Worm (Caenorhabditis elegans): ENCODE results near the gene F42G2.7.

Gene F42G2.7

ce11 chrII:2395864-2396263 lies 22.1 kb upstream of the F42G2.7 start, which contains the start of gene F16G10.13:
F16G10.13 (minus strand) TSS chrII:2395964.
- TF ChIP-seq rnt-1 (tag; optimal IDR thresholded peaks at IDR 0.05) (no peak), ahr-1 (tag; optimal IDR thresholded peaks at IDR 0.05) (no peak), ceh-34 (tag; optimal IDR thresholded peaks at IDR 0.05) (no peak), pqm-1 (tag; optimal IDR thresholded peaks at IDR 0.05) (no peak), ceh-9 (tag; optimal IDR thresholded peaks at IDR 0.05) (no peak), ceh-6 (GFP tag; optimal IDR thresholded peaks at IDR 0.05) (no peak), nhr-11 (tag; optimal IDR thresholded peaks at IDR 0.05) (no peak)

- TF ChIP-seq K09A11.1 (tag; optimal IDR thresholded peaks at IDR 0.05; ENCODE audit: insufficient read depth): no peak
- TF ChIP-seq unc-86 (tag; optimal IDR thresholded peaks at IDR 0.05): no peak
- TF ChIP-seq unc-3 (GFP tag; conservative IDR thresholded peaks at IDR 0.05): no peak
- TF ChIP-seq unc-3 (tag; optimal IDR thresholded peaks at IDR 0.05): no peak
- TF ChIP-seq hlh-30 (tag; optimal IDR thresholded peaks at IDR 0.05; ENCODE audit: insufficient read depth): no peak
- no peak for TF ChIP-seq nhr-11 (tag; optimal IDR thresholded peaks at IDR 0.05)
- no peak for TF ChIP-seq ahr-1 (tag; optimal IDR thresholded peaks at IDR 0.05)
Observed at ce11 chrII:2398884-2399283, 19.1 kb upstream of the F42G2.7 start, which contains the start of gene F16G10.14. F16G10.14 (minus strand) TSS chrII:2398984.

ce11 chrII:2399810-2400209 lies 18.1 kb upstream of the F42G2.7 start:
- TF ChIP-seq F13H6.1 (tag; optimal IDR thresholded peaks at IDR 0.05) (no peak), ceh-6 (GFP tag; optimal IDR thresholded peaks at IDR 0.05) (no peak), dve-1 (tag; optimal IDR thresholded peaks at IDR 0.05) (no peak), pat-9 (tag; optimal IDR thresholded peaks at IDR 0.05) (no peak), nhr-232 (tag; optimal IDR thresholded peaks at IDR 0.05) (no peak), gmeb-2 (tag; optimal IDR thresholded peaks at IDR 0.05) (no peak), npax-4 (tag; optimal IDR thresholded peaks at IDR 0.05) (no peak), hlh-8 (tag; optimal IDR thresholded peaks at IDR 0.05) (no peak), syd-9 (tag; optimal IDR thresholded peaks at IDR 0.05) (no peak), ceh-18 (tag; optimal IDR thresholded peaks at IDR 0.05) (no peak), pha-4 (tag; optimal IDR thresholded peaks at IDR 0.05) (no peak), Y22D7AL.16 (tag; optimal IDR thresholded peaks at IDR 0.05) (no peak), elt-2 (tag; optimal IDR thresholded peaks at IDR 0.05) (no peak), ceh-9 (tag; optimal IDR thresholded peaks at IDR 0.05) (no peak)

ce11 chrII:2403984-2404383 lies 14.0 kb upstream of the F42G2.7 start, which contains the start of gene F16G10.1:
F16G10.1 (plus strand) TSS chrII:2404284.
- TF ChIP-seq lin-11 (tag; optimal IDR thresholded peaks at IDR 0.05) (no peak), F13H6.1 (tag; optimal IDR thresholded peaks at IDR 0.05) (no peak), pha-4 (tag; optimal IDR thresholded peaks at IDR 0.05) (no peak), ceh-18 (tag; optimal IDR thresholded peaks at IDR 0.05) (no peak), ceh-9 (tag; optimal IDR thresholded peaks at IDR 0.05) (no peak), fkh-6 (tag; optimal IDR thresholded peaks at IDR 0.05) (no peak), T23F11.4 (GFP tag; optimal IDR thresholded peaks at IDR 0.05) (no peak), C08G9.2 (tag; optimal IDR thresholded peaks at IDR 0.05) (no peak), unc-42 (tag; optimal IDR thresholded peaks at IDR 0.05) (no peak), hlh-13 (GFP tag; optimal IDR thresholded peaks at IDR 0.05) (no peak), lim-6 (tag; optimal IDR thresholded peaks at IDR 0.05) (no peak), ceh-14 (tag; optimal IDR thresholded peaks at IDR 0.05) (no peak), ceh-34 (tag; optimal IDR thresholded peaks at IDR 0.05) (no peak), ceh-48 (tag; optimal IDR thresholded peaks at IDR 0.05) (no peak), hlh-6 (tag; optimal IDR thresholded peaks at IDR 0.05) (no peak)

ce11 chrII:2411093-2411492 lies 6.9 kb upstream of the F42G2.7 start:
- TF ChIP-seq ahr-1 (tag; optimal IDR thresholded peaks at IDR 0.05): no peak
- no peak for TF ChIP-seq ceh-45 (GFP tag; IDR thresholded peaks at IDR 0.05)
- no peak for TF ChIP-seq ceh-24 (tag; optimal IDR thresholded peaks at IDR 0.05)
- no peak for TF ChIP-seq syd-9 (tag; optimal IDR thresholded peaks at IDR 0.05)
- TF ChIP-seq tbx-2 (tag; optimal IDR thresholded peaks at IDR 0.05): no peak
- TF ChIP-seq hlh-30 (tag; optimal IDR thresholded peaks at IDR 0.05; ENCODE audit: insufficient read depth): no peak
- TF ChIP-seq mec-3 (tag; optimal IDR thresholded peaks at IDR 0.05; ENCODE audit: borderline replicate concordance): no peak
- TF ChIP-seq pha-4 (tag; optimal IDR thresholded peaks at IDR 0.05): no peak
- no peak for TF ChIP-seq madf-2 (tag; optimal IDR thresholded peaks at IDR 0.05)

Data from whole organism, late embryonic.